Fruit fly (Drosophila melanogaster) whole organism, prepupa: ENCODE results near the gene unc80.

Experiments
- CG10631 ChIP-seq: fragments of 200-800 bp; sonication (Bioruptor generic); optimal IDR thresholded peaks from 2 replicates; lab custom pipeline; 2016; ENCODE audit warnings: missing biosample characterization, missing genetic modification characterization
- CG10669 ChIP-seq: fragments of 200-800 bp; sonication (Bioruptor generic); optimal IDR thresholded peaks from 3 replicates; lab custom pipeline; 2018; ENCODE audit warnings: missing biosample characterization, mild to moderate bottlenecking, missing genetic modification characterization, moderate library complexity
- CG11294 ChIP-seq: fragments of 200-800 bp; sonication (Bioruptor generic); IDR thresholded peaks from 2 replicates; pipeline ENCODE4 v1.3.6; 2022; ENCODE audit warnings: missing biosample characterization, missing genetic modification characterization
- CG11902 ChIP-seq: fragments of 200-800 bp; sonication (Bioruptor generic); optimal IDR thresholded peaks from 3 replicates; lab custom pipeline; 2016; ENCODE audit warnings: missing biosample characterization, missing genetic modification characterization
- CG1621 ChIP-seq: fragments of 200-800 bp; sonication (Bioruptor generic); optimal IDR thresholded peaks from 3 replicates; lab custom pipeline; 2018; ENCODE audit warnings: missing biosample characterization, mild to moderate bottlenecking, missing genetic modification characterization
- CG16779 ChIP-seq: fragments of 200-800 bp; sonication (Bioruptor generic); optimal IDR thresholded peaks from 3 replicates; lab custom pipeline; 2017; ENCODE audit warnings: missing biosample characterization, mild to moderate bottlenecking, missing genetic modification characterization
- CG3032 ChIP-seq: fragments of 200-800 bp; optimal IDR thresholded peaks from 2 replicates; lab custom pipeline; 2019; ENCODE audit warnings: missing biosample characterization, mild to moderate bottlenecking, missing genetic modification characterization, moderate library complexity
- CG31627 ChIP-seq: fragments of 200-800 bp; sonication (Bioruptor generic); optimal IDR thresholded peaks from 3 replicates; lab custom pipeline; 2016; ENCODE audit warnings: missing biosample characterization, missing genetic modification characterization
- CG32006 ChIP-seq: fragments of 200-800 bp; sonication (Bioruptor generic); optimal IDR thresholded peaks from 3 replicates; lab custom pipeline; 2017; ENCODE audit warnings: missing biosample characterization, mild to moderate bottlenecking, missing genetic modification characterization
- CG34406 ChIP-seq: fragments of 200-800 bp; sonication (Bioruptor generic); optimal IDR thresholded peaks from 3 replicates; lab custom pipeline; 2016; ENCODE audit warnings: missing biosample characterization, missing genetic modification characterization
- CG4318 ChIP-seq: fragments of 200-800 bp; sonication (Bioruptor generic); optimal IDR thresholded peaks from 3 replicates; lab custom pipeline; 2017; ENCODE audit warnings: missing biosample characterization, mild to moderate bottlenecking, missing genetic modification characterization
- CG6276 ChIP-seq: fragments of 200-800 bp; sonication (Bioruptor generic); optimal IDR thresholded peaks from 2 replicates; lab custom pipeline; 2017; ENCODE audit warnings: missing biosample characterization, mild to moderate bottlenecking, missing genetic modification characterization
- CG6792 ChIP-seq: fragments of 200-800 bp; sonication (Bioruptor generic); optimal IDR thresholded peaks from 3 replicates; lab custom pipeline; 2016; ENCODE audit warnings: missing biosample characterization, missing genetic modification characterization
- CG6808 ChIP-seq: fragments of 200-800 bp; sonication (Bioruptor generic); optimal IDR thresholded peaks from 3 replicates; lab custom pipeline; 2017; ENCODE audit warnings: missing biosample characterization, missing genetic modification characterization, mild to moderate bottlenecking, moderate library complexity, missing genetic modification reagents
- CG7368 ChIP-seq: fragments of 200-800 bp; sonication (Bioruptor generic); optimal IDR thresholded peaks from 3 replicates; lab custom pipeline; 2016; ENCODE audit warnings: missing biosample characterization, missing genetic modification characterization
- CG8119 ChIP-seq: fragments of 200-800 bp; sonication (Bioruptor generic); IDR thresholded peaks from 3 replicates; pipeline ENCODE4 v1.3.6; 2022; ENCODE audit warnings: missing biosample characterization, missing genetic modification characterization
- CG8632 ChIP-seq: fragments of 200-800 bp; sonication (Bioruptor generic); optimal IDR thresholded peaks from 3 replicates; lab custom pipeline; 2016; ENCODE audit warnings: missing biosample characterization, missing genetic modification characterization
- Eip75B ChIP-seq: fragments of 200-800 bp; sonication (Bioruptor generic); optimal IDR thresholded peaks from 3 replicates; lab custom pipeline; 2016; ENCODE audit warnings: missing biosample characterization, missing genetic modification characterization
- Eip78C ChIP-seq: fragments of 200-800 bp; sonication (Bioruptor generic); peaks from one replicate; lab custom pipeline; 2016; ENCODE audit warnings: missing biosample characterization, missing genetic modification characterization
- Eip93F ChIP-seq: fragments of 200-800 bp; sonication (Bioruptor generic); optimal IDR thresholded peaks from 2 replicates; lab custom pipeline; 2016; ENCODE audit warnings: missing biosample characterization, mild to moderate bottlenecking, missing genetic modification characterization
- Ets21C ChIP-seq: fragments of 200-800 bp; sonication (Bioruptor generic); optimal IDR thresholded peaks from 3 replicates; lab custom pipeline; 2016; ENCODE audit warnings: missing biosample characterization, missing genetic modification characterization
- Gug ChIP-seq: fragments of 200-800 bp; sonication (Bioruptor generic); IDR thresholded peaks from 2 replicates; pipeline ENCODE4 v1.3.6; 2022; ENCODE audit warnings: missing biosample characterization, missing genetic modification characterization
- Hr38 ChIP-seq: sonication (Bioruptor generic); optimal IDR thresholded peaks from 2 replicates; lab custom pipeline; 2016; ENCODE audit warnings: missing biosample characterization, missing genetic modification characterization
- Hr4 ChIP-seq: fragments of 200-800 bp; sonication (Bioruptor generic); optimal IDR thresholded peaks from 3 replicates; lab custom pipeline; 2016; ENCODE audit warnings: missing biosample characterization, missing genetic modification characterization
- Met ChIP-seq: fragments of 200-800 bp; sonication (Bioruptor generic); optimal IDR thresholded peaks from 3 replicates; lab custom pipeline; 2016; ENCODE audit warnings: missing biosample characterization, missing genetic modification characterization
- OdsH ChIP-seq: fragments of 200-800 bp; sonication (Bioruptor generic); optimal IDR thresholded peaks from 3 replicates; lab custom pipeline; 2016; ENCODE audit warnings: missing biosample characterization, missing genetic modification characterization
- Sox102F ChIP-seq: fragments of 200-800 bp; sonication (Bioruptor generic); optimal IDR thresholded peaks from 2 replicates; lab custom pipeline; 2016; ENCODE audit warnings: missing biosample characterization, mild to moderate bottlenecking, missing genetic modification characterization
- achi ChIP-seq: fragments of 200-800 bp; sonication (Bioruptor generic); optimal IDR thresholded peaks from 3 replicates; lab custom pipeline; 2016; ENCODE audit warnings: missing biosample characterization, missing genetic modification characterization
- eg ChIP-seq: fragments of 200-800 bp; sonication (Bioruptor generic); IDR thresholded peaks from 3 replicates; pipeline ENCODE4 v1.3.6; 2022; ENCODE audit warnings: missing biosample characterization, missing genetic modification characterization
- fd59A ChIP-seq: fragments of 200-800 bp; sonication (Bioruptor generic); optimal IDR thresholded peaks from 2 replicates; lab custom pipeline; 2017; ENCODE audit warnings: missing biosample characterization, mild to moderate bottlenecking, missing genetic modification characterization, missing genetic modification reagents
- fd85E ChIP-seq: fragments of 200-800 bp; sonication (Bioruptor generic); optimal IDR thresholded peaks from 3 replicates; lab custom pipeline; 2016; ENCODE audit warnings: missing biosample characterization, missing genetic modification characterization
- fkh ChIP-seq: fragments of 200-800 bp; sonication (Bioruptor generic); optimal IDR thresholded peaks from 3 replicates; lab custom pipeline; 2017; ENCODE audit warnings: missing biosample characterization, mild to moderate bottlenecking, missing genetic modification characterization, moderate library complexity
- pdm3 ChIP-seq: fragments of 200-800 bp; sonication (Bioruptor generic); optimal IDR thresholded peaks from 3 replicates; lab custom pipeline; 2016; ENCODE audit warnings: missing biosample characterization, missing genetic modification characterization
- spab ChIP-seq: fragments of 200-800 bp; sonication (Bioruptor generic); optimal IDR thresholded peaks from 2 replicates; lab custom pipeline; 2017; ENCODE audit warnings: missing biosample characterization, mild to moderate bottlenecking, missing genetic modification characterization, missing genetic modification reagents
- ss ChIP-seq, 2 experiments: fragments of 200-800 bp; sonication (Bioruptor generic); optimal IDR thresholded peaks; 2 replicates in 1 of 2; 3 replicates in 1 of 2; lab custom pipeline; 2017 to 2018; ENCODE audit warnings: mild to moderate bottlenecking in 2 of 2, missing biosample characterization in 2 of 2, missing genetic modification characterization in 2 of 2, moderate library complexity in 1 of 2
- svp ChIP-seq: fragments of 200-800 bp; sonication (Bioruptor generic); peaks from one replicate; lab custom pipeline; 2016; ENCODE audit warnings: missing biosample characterization, missing genetic modification characterization
- topi ChIP-seq: fragments of 200-800 bp; sonication (Bioruptor generic); optimal IDR thresholded peaks from 3 replicates; lab custom pipeline; 2016; ENCODE audit warnings: missing biosample characterization, missing genetic modification characterization

unc80 gene

DNA sequence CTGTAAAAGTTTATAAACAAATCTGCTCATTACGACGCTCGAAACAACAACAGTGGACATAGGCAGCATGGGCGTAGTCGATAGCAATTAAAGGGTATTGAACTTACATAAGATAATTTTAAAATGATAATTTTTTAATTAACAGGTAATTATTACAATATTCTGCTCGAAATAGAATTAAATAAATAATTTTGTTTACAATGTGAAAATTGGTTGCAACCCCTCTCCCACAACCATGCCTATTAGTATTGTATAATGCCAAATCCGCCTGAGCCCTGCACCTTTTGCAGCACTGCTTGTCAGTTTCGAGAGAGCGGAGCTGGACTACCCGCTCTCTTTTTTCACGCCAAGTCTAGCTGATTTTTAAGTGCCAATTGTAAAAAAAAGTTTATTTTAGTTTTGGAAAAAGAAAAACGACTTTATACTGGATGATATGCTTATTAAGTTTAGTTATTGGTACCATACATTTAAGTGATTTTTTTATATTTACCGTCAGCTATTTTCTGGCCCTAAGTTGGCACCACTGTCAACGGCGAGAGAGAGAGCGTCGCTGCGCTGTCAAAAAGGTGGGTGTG, 26.1 kb upstream of the unc80 start, which contains the start of the genes CG5611 and Mtl (continued):
- TF ChIP-seq CG31627 (GFP tag; lab: Kevin White, UChicago) = peak; percentile 99
- TF ChIP-seq Eip75B = peak; percentile 99
- peak; percentile 99 for TF ChIP-seq spab (GFP tag; lab: Kevin White, UChicago)
- TF ChIP-seq Gug (GFP tag; lab: Robert Waterston, UW) = peak; percentile 100
- TF ChIP-seq CG4318 (GFP tag; lab: Kevin White, UChicago) = peak; percentile 99
- peak; percentile 100 for TF ChIP-seq OdsH (GFP tag; lab: Kevin White, UChicago)
- TF ChIP-seq fd59A (GFP tag; lab: Kevin White, UChicago) = peak; percentile 99
- peak; percentile 98 for TF ChIP-seq Eip93F
- TF ChIP-seq CG11294 = peak; percentile 100
- TF ChIP-seq CG11902 (GFP tag; lab: Kevin White, UChicago) = peak; percentile 99
- TF ChIP-seq fd85E = peak; percentile 97
- TF ChIP-seq CG32006 (GFP tag; lab: Kevin White, UChicago) = peak; percentile 100
- TF ChIP-seq CG6792 = peak; percentile 99
- peak; percentile 98 for TF ChIP-seq Ets21C
- TF ChIP-seq ss (GFP tag; optimal IDR thresholded peaks at IDR 0.05; lab: Kevin White, UChicago) = peak; percentile 98 to 99
- TF ChIP-seq CG6276 (GFP tag; lab: Kevin White, UChicago) = peak; percentile 99
- peak; percentile 99 for TF ChIP-seq CG10669 (GFP tag; lab: Kevin White, UChicago)
- peak; percentile 98 for TF ChIP-seq fkh (GFP tag; lab: Kevin White, UChicago)
- TF ChIP-seq CG6808 (GFP tag; lab: Kevin White, UChicago) = peak; percentile 98
- TF ChIP-seq Met = peak; percentile 99
- peak; percentile 99 for TF ChIP-seq CG1621 (tag; lab: Kevin White, UChicago)

DNA sequence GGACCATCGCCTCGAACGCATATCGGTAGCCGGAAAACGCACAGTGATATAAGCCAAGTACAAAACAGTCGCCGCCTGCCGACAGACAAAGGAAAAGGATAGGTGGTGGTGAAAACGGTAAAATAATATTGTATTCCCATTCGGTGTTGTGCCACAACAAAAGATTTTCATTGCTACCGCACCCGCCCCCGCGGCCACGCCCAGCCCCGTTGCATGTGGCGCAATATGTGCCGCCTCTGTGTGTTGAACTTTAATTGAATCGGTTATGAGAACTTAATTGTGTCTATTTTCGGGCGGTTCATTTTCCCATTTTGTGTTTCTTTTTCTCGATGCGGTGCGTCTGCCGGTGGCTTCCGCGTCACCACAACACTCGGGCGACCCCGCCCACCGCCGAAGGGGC, 25.5 kb upstream of the unc80 start:
- TF ChIP-seq Eip93F = no peak
- TF ChIP-seq CG10631 (GFP tag; lab: Kevin White, UChicago) = no peak
- TF ChIP-seq CG10669 (GFP tag; lab: Kevin White, UChicago) = no peak
- TF ChIP-seq fd59A (GFP tag; lab: Kevin White, UChicago) = no peak
- TF ChIP-seq CG34406 = no peak
- no peak for TF ChIP-seq Sox102F (GFP tag; lab: Kevin White, UChicago)
- TF ChIP-seq spab (GFP tag; lab: Kevin White, UChicago) = no peak
- no peak for TF ChIP-seq CG6808 (GFP tag; lab: Kevin White, UChicago)
- no peak for TF ChIP-seq svp (GFP tag; lab: Kevin White, UChicago)
- TF ChIP-seq achi (GFP tag; lab: Kevin White, UChicago) = no peak
- TF ChIP-seq Hr4 (GFP tag; lab: Kevin White, UChicago) = no peak
- no peak for TF ChIP-seq CG7368
- no peak for TF ChIP-seq Hr38
- TF ChIP-seq eg = no peak
- no peak for TF ChIP-seq CG16779 (tag; lab: Kevin White, UChicago)
- no peak for TF ChIP-seq Eip78C (GFP tag; lab: Kevin White, UChicago)
- TF ChIP-seq CG3032 (tag; lab: Kevin White, UChicago) = no peak
- no peak for TF ChIP-seq ss (GFP tag; optimal IDR thresholded peaks at IDR 0.05; lab: Kevin White, UChicago)
- no peak for TF ChIP-seq CG8632 (GFP tag; lab: Kevin White, UChicago)
- TF ChIP-seq, all 60 proteins: peak for 0

DNA sequence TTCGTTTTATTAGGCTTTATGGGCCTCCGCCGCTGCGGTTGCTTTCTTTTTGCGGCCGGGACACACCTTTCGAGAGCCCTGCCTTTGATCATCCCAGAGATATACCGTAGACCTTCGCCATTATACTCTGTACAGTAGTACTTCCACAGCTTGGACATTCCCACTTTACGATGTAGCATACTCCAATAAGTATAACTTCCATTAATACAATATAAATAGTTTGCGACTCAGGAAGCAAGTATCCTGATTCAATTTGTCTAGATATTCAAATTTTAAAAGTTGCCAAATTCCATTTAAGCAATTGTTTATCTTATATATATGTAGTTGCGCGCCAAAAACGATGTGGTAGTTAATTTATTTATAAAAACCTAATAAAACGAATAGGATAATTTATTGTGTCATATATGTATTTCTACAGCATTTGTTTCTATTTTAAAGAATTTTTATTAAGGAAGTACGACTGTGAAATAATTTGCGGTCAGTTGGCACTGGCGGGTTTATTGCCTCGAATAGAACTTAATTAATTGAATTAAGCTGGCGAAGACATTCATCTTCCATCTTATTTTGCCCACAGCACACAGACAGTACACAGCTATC, 24.9 kb upstream of the unc80 start:
- peak; percentile 9 for TF ChIP-seq topi
- TF ChIP-seq achi (GFP tag; lab: Kevin White, UChicago) = no peak
- TF ChIP-seq CG8119 (GFP tag; lab: Robert Waterston, UW) = no peak
- peak; percentile 85 for TF ChIP-seq Eip78C (GFP tag; lab: Kevin White, UChicago)
- TF ChIP-seq Met = peak; percentile 6
- TF ChIP-seq CG31627 (GFP tag; lab: Kevin White, UChicago) = no peak
- no peak for TF ChIP-seq CG6276 (GFP tag; lab: Kevin White, UChicago)
- TF ChIP-seq pdm3 = peak; percentile 11
- TF ChIP-seq svp (GFP tag; lab: Kevin White, UChicago) = peak; percentile 58
